Fruit fly (Drosophila melanogaster) whole organism, embryonic: Measurements from ENCODE around the gene ppk20.
A peak's percentile ranks its signal among the peaks of the same experiment; 100 is the strongest.

Experiments used
- Adf1 ChIP-seq: fragments of 200-800 bp; sonication (Bioruptor generic); IDR thresholded peaks from 2 replicates; pipeline ENCODE4 v1.3.6; 2022; ENCODE audit warnings: missing biosample characterization, missing genetic modification characterization
- Aef1 ChIP-seq: fragments of 200-800 bp; sonication (Bioruptor generic); IDR thresholded peaks from 3 replicates; pipeline ENCODE4 v1.3.6; 2022; ENCODE audit warnings: missing biosample characterization, missing genetic modification characterization
- Bgb ChIP-seq: fragments of 200-800 bp; sonication (Bioruptor generic); IDR thresholded peaks from 2 replicates; pipeline ENCODE4 v1.3.6; 2022; ENCODE audit warnings: missing biosample characterization, missing genetic modification characterization; ENCODE audit not compliant: partially characterized antibody
- CG11696 ChIP-seq: fragments of 200-800 bp; sonication (Bioruptor generic); IDR thresholded peaks from 2 replicates; pipeline ENCODE4 v1.3.6; 2022; ENCODE audit warnings: missing biosample characterization, missing genetic modification characterization
- CG12236 ChIP-seq: fragments of 200-800 bp; sonication (Bioruptor generic); optimal IDR thresholded peaks from 2 replicates; lab custom pipeline; 2016; ENCODE audit warnings: missing biosample characterization, missing genetic modification characterization
- CG12299 ChIP-seq: fragments of 200-800 bp; sonication (Bioruptor generic); optimal IDR thresholded peaks from 2 replicates; lab custom pipeline; 2018; ENCODE audit warnings: missing biosample characterization, mild to moderate bottlenecking, missing genetic modification characterization
- CG14050 ChIP-seq: fragments of 200-800 bp; sonication (Bioruptor generic); IDR thresholded peaks from 3 replicates; pipeline ENCODE4 v1.3.6; 2022; ENCODE audit warnings: missing biosample characterization, missing genetic modification characterization
- CG15073 ChIP-seq: fragments of 200-800 bp; sonication (Bioruptor generic); optimal IDR thresholded peaks from 2 replicates; lab custom pipeline; 2016; ENCODE audit warnings: missing biosample characterization, missing genetic modification characterization
- CG17912 ChIP-seq: fragments of 200-800 bp; sonication (Bioruptor generic); optimal IDR thresholded peaks from 2 replicates; lab custom pipeline; 2018; ENCODE audit warnings: missing biosample characterization, mild to moderate bottlenecking, missing genetic modification characterization
- CG2875 ChIP-seq: fragments of 200-800 bp; sonication (Bioruptor generic); optimal IDR thresholded peaks from 2 replicates; lab custom pipeline; 2017; ENCODE audit warnings: missing biosample characterization, mild to moderate bottlenecking, missing genetic modification characterization, missing genetic modification reagents
- CG2889 ChIP-seq: fragments of 200-800 bp; sonication (Bioruptor generic); IDR thresholded peaks from 3 replicates; pipeline ENCODE4 v1.3.6; 2022; ENCODE audit warnings: missing biosample characterization, missing genetic modification characterization
- CG30403 ChIP-seq: fragments of 200-800 bp; sonication (Bioruptor generic); optimal IDR thresholded peaks from 3 replicates; lab custom pipeline; 2016; ENCODE audit warnings: missing biosample characterization, missing genetic modification characterization
- CG31388 ChIP-seq: fragments of 200-800 bp; sonication (Bioruptor generic); optimal IDR thresholded peaks from 2 replicates; lab custom pipeline; 2016; ENCODE audit warnings: missing biosample characterization, missing genetic modification characterization
- CG33213 ChIP-seq: fragments of 200-800 bp; sonication (Bioruptor generic); optimal IDR thresholded peaks from 3 replicates; lab custom pipeline; 2016; ENCODE audit warnings: missing biosample characterization, missing genetic modification characterization
- CG43689 ChIP-seq: fragments of 200-800 bp; sonication (Bioruptor generic); IDR thresholded peaks from 2 replicates; pipeline ENCODE4 v1.3.6; 2022; ENCODE audit warnings: missing biosample characterization, missing genetic modification characterization
- CG6272 ChIP-seq: fragments of 200-800 bp; sonication (Bioruptor generic); IDR thresholded peaks from 2 replicates; pipeline ENCODE4 v1.3.6; 2022; ENCODE audit warnings: missing biosample characterization, missing genetic modification characterization
- CG7786 ChIP-seq: fragments of 200-800 bp; sonication (Bioruptor generic); optimal IDR thresholded peaks from 2 replicates; lab custom pipeline; 2016; ENCODE audit warnings: missing biosample characterization, missing genetic modification characterization
- CG8359 ChIP-seq: fragments of 200-800 bp; sonication (Bioruptor generic); optimal IDR thresholded peaks from 2 replicates; lab custom pipeline; 2017; ENCODE audit warnings: missing biosample characterization, mild to moderate bottlenecking, missing genetic modification characterization, borderline replicate concordance
- CG9876 ChIP-seq: fragments of 200-800 bp; sonication (Bioruptor generic); optimal IDR thresholded peaks from 2 replicates; lab custom pipeline; 2016; ENCODE audit warnings: missing biosample characterization, missing genetic modification characterization
- Camta ChIP-seq: fragments of 200-800 bp; sonication (Bioruptor generic); optimal IDR thresholded peaks from 2 replicates; lab custom pipeline; 2016; ENCODE audit warnings: missing biosample characterization, missing genetic modification characterization
- Gsc ChIP-seq: fragments of 200-800 bp; sonication (Bioruptor generic); IDR thresholded peaks from 2 replicates; pipeline ENCODE4 v1.3.6; 2022; ENCODE audit warnings: missing biosample characterization, missing genetic modification characterization
- Hand ChIP-seq: fragments of 200-800 bp; sonication (Bioruptor generic); optimal IDR thresholded peaks from 2 replicates; lab custom pipeline; 2017; ENCODE audit warnings: mild to moderate bottlenecking, missing biosample characterization, missing genetic modification reagents, missing genetic modification characterization
- Lpt ChIP-seq: fragments of >200 bp; optimal IDR thresholded peaks from 2 replicates; lab custom pipeline; 2018; ENCODE audit warnings: missing biosample characterization, missing genetic modification characterization
- MTF-1 ChIP-seq: fragments of 200-800 bp; sonication (Bioruptor generic); optimal IDR thresholded peaks from 2 replicates; lab custom pipeline; 2018; ENCODE audit warnings: missing biosample characterization, mild to moderate bottlenecking, missing genetic modification characterization, borderline replicate concordance
- Meics ChIP-seq: fragments of 200-800 bp; sonication (Bioruptor generic); optimal IDR thresholded peaks from 2 replicates; lab custom pipeline; 2017; ENCODE audit warnings: missing biosample characterization, mild to moderate bottlenecking, missing genetic modification characterization
- NK7.1 ChIP-seq: fragments of 200-800 bp; sonication (Bioruptor generic); optimal IDR thresholded peaks from 3 replicates; lab custom pipeline; 2016; ENCODE audit warnings: missing biosample characterization, missing genetic modification characterization
- Neu2 ChIP-seq: fragments of 200-800 bp; sonication (Bioruptor generic); optimal IDR thresholded peaks from 3 replicates; lab custom pipeline; 2016; ENCODE audit warnings: missing biosample characterization, missing genetic modification characterization, borderline replicate concordance
- Nf-YA ChIP-seq: fragments of 200-800 bp; sonication (Bioruptor generic); IDR thresholded peaks from 2 replicates; pipeline ENCODE4 v1.3.6; 2022; ENCODE audit warnings: missing biosample characterization, missing genetic modification characterization
- Six4 ChIP-seq: fragments of 200-800 bp; sonication (Bioruptor generic); optimal IDR thresholded peaks from 2 replicates; lab custom pipeline; 2016; ENCODE audit warnings: missing biosample characterization, missing genetic modification characterization
- Sry-β ChIP-seq: fragments of 200-800 bp; sonication (Bioruptor generic); optimal IDR thresholded peaks from 2 replicates; lab custom pipeline; 2018; ENCODE audit warnings: missing biosample characterization, mild to moderate bottlenecking, missing genetic modification characterization, moderate library complexity
- ash1 ChIP-seq: fragments of 200-800 bp; sonication (Bioruptor generic); optimal IDR thresholded peaks from 2 replicates; lab custom pipeline; 2018; ENCODE audit warnings: missing biosample characterization, mild to moderate bottlenecking, missing genetic modification characterization
- bsh ChIP-seq, 2 experiments: fragments of 200-800 bp; sonication (Bioruptor generic); optimal IDR thresholded peaks; 2 replicates each; lab custom pipeline; 2017 to 2018; ENCODE audit warnings: mild to moderate bottlenecking in 2 of 2, missing biosample characterization in 2 of 2, missing genetic modification characterization in 2 of 2, moderate library complexity in 1 of 2
- corto ChIP-seq: fragments of 200-800 bp; sonication (Bioruptor generic); optimal IDR thresholded peaks from 2 replicates; lab custom pipeline; 2016; ENCODE audit warnings: missing biosample characterization, mild to moderate bottlenecking, missing genetic modification characterization, moderate library complexity
- croc ChIP-seq: fragments of 200-800 bp; sonication (Bioruptor generic); conservative IDR thresholded peaks from 3 replicates; pipeline ENCODE4 v1.3.6; 2022; ENCODE audit warnings: missing biosample characterization, missing genetic modification characterization
- dimm ChIP-seq: fragments of 200-800 bp; sonication (Bioruptor generic); IDR thresholded peaks from 2 replicates; pipeline ENCODE4 v1.3.6; 2022; ENCODE audit warnings: missing biosample characterization, missing genetic modification characterization
- dpn ChIP-seq, 2 experiments: fragments of 200-800 bp; sonication (Bioruptor generic); optimal IDR thresholded peaks; 3 replicates each; lab custom pipeline; 2016; ENCODE audit warnings: missing biosample characterization in 2 of 2, missing genetic modification characterization in 2 of 2
- gce ChIP-seq: fragments of 200-800 bp; sonication (Bioruptor generic); IDR thresholded peaks from 3 replicates; pipeline ENCODE4 v1.3.6; 2022; ENCODE audit warnings: missing biosample characterization, missing genetic modification characterization
- gcm ChIP-seq: fragments of 200-800 bp; sonication (Bioruptor generic); optimal IDR thresholded peaks from 2 replicates; lab custom pipeline; 2019; ENCODE audit warnings: missing biosample characterization, mild to moderate bottlenecking, missing genetic modification characterization, moderate library complexity
- gem ChIP-seq: fragments of 200-800 bp; sonication (Bioruptor generic); optimal IDR thresholded peaks from 2 replicates; lab custom pipeline; 2019; ENCODE audit warnings: missing biosample characterization, mild to moderate bottlenecking, missing genetic modification characterization, moderate library complexity
- her ChIP-seq: fragments of 200-800 bp; sonication (Bioruptor generic); optimal IDR thresholded peaks from 2 replicates; lab custom pipeline; 2016; ENCODE audit warnings: missing biosample characterization, missing genetic modification characterization
- klu ChIP-seq: fragments of 200-800 bp; sonication (Bioruptor generic); IDR thresholded peaks from 2 replicates; pipeline ENCODE4 v1.3.6; 2022; ENCODE audit warnings: missing biosample characterization, missing genetic modification characterization
- luna ChIP-seq: fragments of 200-800 bp; sonication (Bioruptor generic); optimal IDR thresholded peaks from 2 replicates; lab custom pipeline; 2016; ENCODE audit warnings: missing biosample characterization, missing genetic modification characterization
- nau ChIP-seq: fragments of 200-800 bp; sonication (Bioruptor generic); optimal IDR thresholded peaks from 3 replicates; lab custom pipeline; 2017; ENCODE audit warnings: missing biosample characterization, mild to moderate bottlenecking, missing genetic modification characterization, missing genetic modification reagents
- peb ChIP-seq: fragments of 200-800 bp; sonication (Bioruptor generic); IDR thresholded peaks from 2 replicates; pipeline ENCODE4 v1.3.6; 2022; ENCODE audit warnings: missing biosample characterization, missing genetic modification characterization
- ro ChIP-seq: fragments of 200-800 bp; sonication (Bioruptor generic); IDR thresholded peaks from 2 replicates; pipeline ENCODE4 v1.3.6; 2022; ENCODE audit warnings: missing biosample characterization, missing genetic modification characterization
- row ChIP-seq: fragments of 200-800 bp; sonication (Bioruptor generic); IDR thresholded peaks from 3 replicates; pipeline ENCODE4 v1.3.6; 2022; ENCODE audit warnings: missing biosample characterization, missing genetic modification characterization
- sens ChIP-seq: fragments of 200-800 bp; sonication (Bioruptor generic); peaks from one replicate; lab custom pipeline; 2016; ENCODE audit warnings: missing biosample characterization, missing genetic modification characterization
- sima ChIP-seq: fragments of 200-800 bp; sonication (Bioruptor generic); optimal IDR thresholded peaks from 2 replicates; lab custom pipeline; 2016; ENCODE audit warnings: missing biosample characterization, missing genetic modification characterization
- slbo ChIP-seq: fragments of 200-800 bp; sonication (Bioruptor generic); IDR thresholded peaks from 2 replicates; pipeline ENCODE4 v1.3.6; 2022; ENCODE audit warnings: missing biosample characterization, missing genetic modification characterization
- tgo ChIP-seq: fragments of 200-800 bp; sonication (Bioruptor generic); IDR thresholded peaks from 3 replicates; pipeline ENCODE4 v1.3.6; 2022; ENCODE audit warnings: missing biosample characterization, missing genetic modification characterization
- wek ChIP-seq: fragments of 200-800 bp; sonication (Bioruptor generic); optimal IDR thresholded peaks from 3 replicates; lab custom pipeline; 2018; ENCODE audit warnings: missing biosample characterization, mild to moderate bottlenecking, missing genetic modification characterization, moderate library complexity

ppk20 gene

DNA sequence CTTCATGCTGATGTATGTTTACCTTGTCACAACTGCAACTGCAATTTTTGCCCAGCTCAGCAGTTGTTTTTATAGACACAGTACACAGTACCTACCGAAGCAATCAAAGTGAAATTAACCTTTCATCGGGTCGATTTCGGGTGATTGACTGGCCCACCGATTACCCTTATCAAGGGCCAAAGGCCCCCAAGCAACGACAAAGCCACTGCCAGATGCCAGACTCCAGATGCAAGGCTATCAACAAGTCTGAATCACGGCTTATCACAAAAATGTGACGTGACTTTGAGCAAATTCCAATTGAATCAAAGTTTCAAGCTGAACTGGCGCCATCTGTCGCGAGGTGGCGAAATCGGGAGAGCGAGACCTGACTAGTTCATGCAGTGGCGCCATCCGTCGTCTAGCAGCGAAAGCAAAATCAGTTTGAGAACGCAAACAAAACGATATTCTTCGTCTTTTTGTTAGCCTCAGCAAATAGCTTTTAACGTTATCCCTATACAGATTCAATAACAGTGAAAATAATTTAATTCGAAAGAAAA is 48.2 kb upstream of the ppk20 start, which contains the start of gene Obp99b (continued):
- no peak for TF ChIP-seq luna (GFP tag; lab: Kevin White, UChicago)
- peak; percentile 50 for TF ChIP-seq CG9876 (GFP tag; lab: Kevin White, UChicago)
- no peak for TF ChIP-seq Hand (GFP tag; lab: Kevin White, UChicago)
- peak; percentile 56 for TF ChIP-seq gem (tag; lab: Kevin White, UChicago)
- no peak for TF ChIP-seq Lpt (GFP tag; lab: Kevin White, UChicago)
- TF ChIP-seq Aef1: peak; percentile 58; the same call in 1 of the 3 replicates
- TF ChIP-seq row (GFP tag; lab: Robert Waterston, UW): peak; percentile 29; the same call in 1 of the 3 replicates
- peak; percentile 93 for TF ChIP-seq MTF-1 (GFP tag; lab: Kevin White, UChicago)
- peak; percentile 66 for TF ChIP-seq CG12236 (GFP tag; lab: Kevin White, UChicago)
- TF ChIP-seq Neu2 (GFP tag; lab: Kevin White, UChicago): peak; percentile 34
- peak; percentile 70 for TF ChIP-seq nau (GFP tag; lab: Kevin White, UChicago)
- TF ChIP-seq CG11696 (GFP tag; lab: Robert Waterston, UW): peak; percentile 61
- peak; percentile 48; the same call in 2 of the 3 replicates for TF ChIP-seq croc (GFP tag; lab: Robert Waterston, UW)
- TF ChIP-seq sens (GFP tag; lab: Kevin White, UChicago): peak; percentile 98
- peak; percentile 91 for TF ChIP-seq gce (GFP tag; lab: Robert Waterston, UW)
- no peak for TF ChIP-seq corto (GFP tag; lab: Kevin White, UChicago)
- peak; percentile 70 for TF ChIP-seq NK7.1 (GFP tag; lab: Kevin White, UChicago)
- TF ChIP-seq CG15073 (GFP tag; lab: Kevin White, UChicago): no peak
- TF ChIP-seq ash1 (GFP tag; lab: Kevin White, UChicago): no peak
- TF ChIP-seq CG2889 (GFP tag; lab: Robert Waterston, UW): no peak
- peak; percentile 45; the same call in 1 of the 2 replicates for TF ChIP-seq ro (GFP tag; lab: Robert Waterston, UW)
- no peak for TF ChIP-seq Bgb
- TF ChIP-seq peb (GFP tag; lab: Robert Waterston, UW): peak; percentile 30; the same call in 1 of the 2 replicates
- TF ChIP-seq sima (GFP tag; lab: Kevin White, UChicago): no peak
- TF ChIP-seq CG7786 (GFP tag; lab: Kevin White, UChicago): peak; percentile 55
- TF ChIP-seq CG30403 (GFP tag; lab: Kevin White, UChicago): peak; percentile 18
- TF ChIP-seq dimm (GFP tag; lab: Robert Waterston, UW): no peak
- TF ChIP-seq Nf-YA (GFP tag; lab: Robert Waterston, UW): peak; percentile 71
- TF ChIP-seq CG2875 (GFP tag; lab: Kevin White, UChicago): peak; percentile 90
- TF ChIP-seq bsh (GFP tag; optimal IDR thresholded peaks at IDR 0.05; lab: Kevin White, UChicago): peak; percentile 76 to 78
- peak; percentile 71 for TF ChIP-seq CG43689 (GFP tag; lab: Robert Waterston, UW)
- peak; percentile 86 for TF ChIP-seq CG33213 (GFP tag; lab: Kevin White, UChicago)
- no peak for TF ChIP-seq CG6272 (GFP tag; lab: Robert Waterston, UW)
- TF ChIP-seq Sry-β (GFP tag; lab: Kevin White, UChicago): peak; percentile 54
- peak; percentile 90 for TF ChIP-seq CG17912 (GFP tag; lab: Kevin White, UChicago)
- TF ChIP-seq CG14050: peak; percentile 61; the same call in 2 of the 3 replicates
- peak; percentile 58 for TF ChIP-seq gcm (GFP tag; lab: Kevin White, UChicago)
- TF ChIP-seq wek (GFP tag; lab: Kevin White, UChicago): peak; percentile 86
- peak; percentile 83 for TF ChIP-seq CG8359
- peak; percentile 14 for TF ChIP-seq CG31388 (GFP tag; lab: Kevin White, UChicago)
- peak; percentile 68 for TF ChIP-seq tgo (GFP tag; lab: Robert Waterston, UW)
- TF ChIP-seq Six4 (GFP tag; lab: Kevin White, UChicago): peak; percentile 63
- TF ChIP-seq dpn (GFP tag; optimal IDR thresholded peaks at IDR 0.05; lab: Kevin White, UChicago): peak; percentile 76 to 78
- TF ChIP-seq Meics (GFP tag; lab: Kevin White, UChicago): peak; percentile 85
- TF ChIP-seq Gsc (GFP tag; lab: Robert Waterston, UW): no peak
- TF ChIP-seq CG12299 (tag; lab: Kevin White, UChicago): peak; percentile 34
- peak; percentile 25 for TF ChIP-seq Adf1 (GFP tag; lab: Robert Waterston, UW)
- peak; percentile 79 for TF ChIP-seq slbo (GFP tag; lab: Robert Waterston, UW)
- no peak for TF ChIP-seq klu (GFP tag; lab: Robert Waterston, UW)
- peak; percentile 76 for TF ChIP-seq her
- peak; percentile 73 for TF ChIP-seq Camta (GFP tag; lab: Kevin White, UChicago)
